Fruit fly (Drosophila melanogaster) whole organism, adult: ENCODE data around the gene CG45073.

Experiments used
- CG5204 ChIP-seq: fragments of 200-800 bp; sonication (Bioruptor generic); optimal IDR thresholded peaks from 2 replicates; lab custom pipeline; 2016; ENCODE audit warnings: missing biosample characterization, missing genetic modification characterization
- Hr96 ChIP-seq: fragments of 200-800 bp; sonication (Bioruptor generic); optimal IDR thresholded peaks from 2 replicates; lab custom pipeline; 2016; ENCODE audit warnings: missing biosample characterization, missing genetic modification characterization
- Mnt ChIP-seq: fragments of 200-800 bp; sonication (Bioruptor generic); optimal IDR thresholded peaks from 2 replicates; lab custom pipeline; 2016; ENCODE audit warnings: missing biosample characterization, mild to moderate bottlenecking, missing genetic modification characterization
- bab1 ChIP-seq: fragments of 200-800 bp; sonication (Bioruptor generic); optimal IDR thresholded peaks from 3 replicates; lab custom pipeline; 2019; ENCODE audit warnings: missing biosample characterization, mild to moderate bottlenecking, missing genetic modification characterization, moderate library complexity
- cic ChIP-seq: fragments of 200-800 bp; sonication (Bioruptor generic); optimal IDR thresholded peaks from 2 replicates; lab custom pipeline; 2017; ENCODE audit warnings: missing biosample characterization, mild to moderate bottlenecking, missing genetic modification characterization, moderate library complexity
- ovo ChIP-seq: fragments of 200-800 bp; sonication (Bioruptor generic); optimal IDR thresholded peaks from 2 replicates; lab custom pipeline; 2016; ENCODE audit warnings: missing biosample characterization, missing genetic modification characterization
- pad ChIP-seq: fragments of 200-800 bp; sonication (Bioruptor generic); optimal IDR thresholded peaks from 3 replicates; lab custom pipeline; 2017; ENCODE audit warnings: missing biosample characterization, missing genetic modification characterization, mild to moderate bottlenecking, moderate library complexity, missing genetic modification reagents
- tj ChIP-seq: fragments of 200-800 bp; sonication (Bioruptor generic); optimal IDR thresholded peaks from 3 replicates; lab custom pipeline; 2017; ENCODE audit warnings: missing biosample characterization, mild to moderate bottlenecking, missing genetic modification characterization, moderate library complexity
- toe ChIP-seq: fragments of 200-800 bp; sonication (Bioruptor generic); optimal IDR thresholded peaks from 2 replicates; lab custom pipeline; 2016; ENCODE audit warnings: missing biosample characterization, missing genetic modification characterization

DNA sequence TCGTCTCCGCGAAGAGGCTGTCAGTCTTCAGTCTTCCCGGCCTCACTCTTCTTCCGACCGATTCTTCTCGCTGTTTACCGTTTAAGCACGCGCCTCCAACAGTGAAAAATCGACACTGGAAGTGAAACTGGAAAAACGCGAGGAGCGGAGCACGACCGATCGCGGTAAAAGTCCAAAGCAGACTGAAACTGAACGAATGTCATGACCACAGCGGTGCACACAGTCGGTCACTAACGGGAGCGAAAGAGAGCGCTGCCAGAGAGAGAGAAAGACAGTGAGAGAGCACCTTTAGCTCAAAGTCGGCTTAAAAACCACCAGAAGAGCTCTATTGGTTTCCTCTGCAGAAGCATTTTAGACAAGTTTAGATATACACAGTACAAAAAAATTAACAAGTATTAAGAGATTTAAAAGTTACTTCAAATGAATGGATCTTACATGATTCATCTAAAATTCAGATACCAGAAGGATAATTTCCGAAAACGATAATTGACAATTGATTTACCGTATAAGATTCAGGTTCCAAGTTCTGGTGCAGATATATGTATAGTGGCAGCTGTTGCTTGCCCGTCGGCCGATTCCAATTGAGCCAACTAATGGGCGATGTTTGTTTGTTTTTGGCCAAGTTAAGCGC, 35.9 kb upstream of the CG45073 start, which contains the start of gene CG11498:
- TF ChIP-seq cic (GFP tag; lab: Kevin White, UChicago) (no peak), tj (GFP tag; lab: Kevin White, UChicago) (no peak), pad (GFP tag; lab: Kevin White, UChicago) (no peak), Mnt (GFP tag; lab: Kevin White, UChicago) (no peak), CG5204 (GFP tag; lab: Kevin White, UChicago) (no peak), toe (GFP tag; lab: Kevin White, UChicago) (no peak), Hr96 (GFP tag; lab: Kevin White, UChicago) (no peak), bab1 (GFP tag; lab: Kevin White, UChicago) (no peak), ovo (GFP tag; lab: Kevin White, UChicago) (no peak)
